Fruit fly (Drosophila melanogaster) whole organism, embryonic: ENCODE measurements around the gene CG14036.

Experiments
- C15 ChIP-seq: fragments of 200-800 bp; sonication (Bioruptor generic); IDR thresholded peaks from 3 replicates; pipeline ENCODE4 v1.3.6; 2022; ENCODE audit warnings: missing biosample characterization, missing genetic modification characterization
- CG10979 ChIP-seq: fragments of 200-800 bp; sonication (Bioruptor generic); optimal IDR thresholded peaks from 2 replicates; lab custom pipeline; 2018; ENCODE audit warnings: missing biosample characterization, mild to moderate bottlenecking, missing genetic modification characterization, moderate library complexity
- CG12219 ChIP-seq: fragments of 200-800 bp; sonication (Bioruptor generic); optimal IDR thresholded peaks from 3 replicates; lab custom pipeline; 2018; ENCODE audit warnings: missing biosample characterization, mild to moderate bottlenecking, missing genetic modification characterization
- CG1647 ChIP-seq: fragments of 200-800 bp; sonication (Bioruptor generic); optimal IDR thresholded peaks from 3 replicates; lab custom pipeline; 2016; ENCODE audit warnings: missing biosample characterization, missing genetic modification characterization
- CG32772 ChIP-seq: fragments of 200-800 bp; sonication (Bioruptor generic); IDR thresholded peaks from 2 replicates; pipeline ENCODE4 v1.3.6; 2022; ENCODE audit warnings: missing biosample characterization, missing genetic modification characterization
- CG34422 ChIP-seq: fragments of 200-800 bp; sonication (Bioruptor generic); IDR thresholded peaks from 3 replicates; pipeline ENCODE4 v1.3.6; 2022; ENCODE audit warnings: missing biosample characterization, missing genetic modification characterization
- CG3995 ChIP-seq: fragments of 200-800 bp; sonication (Bioruptor generic); optimal IDR thresholded peaks from 3 replicates; lab custom pipeline; 2016; ENCODE audit warnings: missing biosample characterization, missing genetic modification characterization
- CG4328 ChIP-seq: fragments of 200-800 bp; sonication (Bioruptor generic); optimal IDR thresholded peaks from 3 replicates; lab custom pipeline; 2017; ENCODE audit warnings: missing biosample characterization, missing genetic modification reagents, missing genetic modification characterization
- CG4617 ChIP-seq: fragments of 200-800 bp; sonication (Bioruptor generic); optimal IDR thresholded peaks from 3 replicates; lab custom pipeline; 2016; ENCODE audit warnings: missing biosample characterization, missing genetic modification characterization, borderline replicate concordance
- CG5245 ChIP-seq: fragments of 200-800 bp; sonication (Bioruptor generic); optimal IDR thresholded peaks from 3 replicates; lab custom pipeline; 2016; ENCODE audit warnings: missing biosample characterization, missing genetic modification characterization
- CG7556 ChIP-seq: fragments of 200-800 bp; sonication (Bioruptor generic); optimal IDR thresholded peaks from 2 replicates; lab custom pipeline; 2017; ENCODE audit warnings: missing biosample characterization, mild to moderate bottlenecking, missing genetic modification characterization
- CG7928 ChIP-seq: fragments of 200-800 bp; sonication (Bioruptor generic); optimal IDR thresholded peaks from 2 replicates; lab custom pipeline; 2017; ENCODE audit warnings: missing biosample characterization, mild to moderate bottlenecking, missing genetic modification characterization
- CG9609 ChIP-seq: fragments of 200-800 bp; sonication (Bioruptor generic); optimal IDR thresholded peaks from 3 replicates; lab custom pipeline; 2016; ENCODE audit warnings: missing biosample characterization, missing genetic modification characterization
- CG9797 ChIP-seq: fragments of 200-800 bp; sonication (Bioruptor generic); optimal IDR thresholded peaks from 3 replicates; lab custom pipeline; 2018; ENCODE audit warnings: missing biosample characterization, mild to moderate bottlenecking, missing genetic modification characterization
- Camta ChIP-seq: fragments of 200-800 bp; sonication (Bioruptor generic); optimal IDR thresholded peaks from 2 replicates; lab custom pipeline; 2016; ENCODE audit warnings: missing biosample characterization, missing genetic modification characterization
- Dfd ChIP-seq, 2 experiments: fragments of >200 bp; optimal IDR thresholded peaks; 2 replicates each; lab custom pipeline; 2017; ENCODE audit warnings: missing biosample characterization in 2 of 2, missing genetic modification characterization in 2 of 2
- Dref ChIP-seq: fragments of 200-800 bp; sonication (Bioruptor generic); IDR thresholded peaks from 2 replicates; pipeline ENCODE4 v1.3.6; 2022; ENCODE audit warnings: missing biosample characterization, missing genetic modification characterization
- E2f1 ChIP-seq: fragments of 200-800 bp; sonication (Bioruptor generic); IDR thresholded peaks from 2 replicates; pipeline ENCODE4 v1.3.6; 2022; ENCODE audit warnings: missing biosample characterization, missing genetic modification characterization
- Fer3 ChIP-seq: fragments of 200-800 bp; sonication (Bioruptor generic); optimal IDR thresholded peaks from 2 replicates; lab custom pipeline; 2018; ENCODE audit warnings: missing biosample characterization, mild to moderate bottlenecking, missing genetic modification characterization, moderate library complexity
- Gug ChIP-seq: fragments of 200-800 bp; sonication (Bioruptor generic); IDR thresholded peaks from 4 replicates; pipeline ENCODE4 v1.3.6; 2022; ENCODE audit warnings: missing biosample characterization, missing genetic modification characterization
- Hey ChIP-seq: fragments of 200-800 bp; sonication (Bioruptor generic); optimal IDR thresholded peaks from 3 replicates; lab custom pipeline; 2018; ENCODE audit warnings: missing biosample characterization, mild to moderate bottlenecking, missing genetic modification characterization
- MTF-1 ChIP-seq: fragments of 200-800 bp; sonication (Bioruptor generic); optimal IDR thresholded peaks from 2 replicates; lab custom pipeline; 2018; ENCODE audit warnings: missing biosample characterization, mild to moderate bottlenecking, missing genetic modification characterization, borderline replicate concordance
- Nf-YA ChIP-seq: fragments of 200-800 bp; sonication (Bioruptor generic); IDR thresholded peaks from 2 replicates; pipeline ENCODE4 v1.3.6; 2022; ENCODE audit warnings: missing biosample characterization, missing genetic modification characterization
- Optix ChIP-seq: fragments of 200-800 bp; sonication (Bioruptor generic); IDR thresholded peaks from 3 replicates; pipeline ENCODE4 v1.3.6; 2022; ENCODE audit warnings: missing biosample characterization, missing genetic modification characterization
- PHDP ChIP-seq: fragments of 200-800 bp; sonication (Bioruptor generic); optimal IDR thresholded peaks from 3 replicates; lab custom pipeline; 2018; ENCODE audit warnings: missing biosample characterization, mild to moderate bottlenecking, missing genetic modification characterization, moderate library complexity
- Ptx1 ChIP-seq: fragments of 200-800 bp; sonication (Bioruptor generic); IDR thresholded peaks from 2 replicates; pipeline ENCODE4 v1.3.6; 2022; ENCODE audit warnings: missing biosample characterization, missing genetic modification characterization
- Ravus ChIP-seq: fragments of 200-800 bp; sonication (Bioruptor generic); IDR thresholded peaks from 2 replicates; pipeline ENCODE4 v1.3.6; 2022; ENCODE audit warnings: missing biosample characterization, missing genetic modification characterization
- Six4 ChIP-seq: fragments of 200-800 bp; sonication (Bioruptor generic); optimal IDR thresholded peaks from 2 replicates; lab custom pipeline; 2016; ENCODE audit warnings: missing biosample characterization, missing genetic modification characterization
- Sox102F ChIP-seq: fragments of 200-800 bp; sonication (Bioruptor generic); optimal IDR thresholded peaks from 2 replicates; lab custom pipeline; 2018; ENCODE audit warnings: missing biosample characterization, mild to moderate bottlenecking, missing genetic modification characterization, moderate library complexity
- Taf1 ChIP-seq: fragments of 200-800 bp; sonication (Bioruptor generic); IDR thresholded peaks from 2 replicates; pipeline ENCODE4 v1.3.6; 2022; ENCODE audit warnings: missing biosample characterization, missing genetic modification characterization
- ara ChIP-seq: fragments of 200-800 bp; sonication (Bioruptor generic); IDR thresholded peaks from 2 replicates; pipeline ENCODE4 v1.3.6; 2022; ENCODE audit warnings: missing biosample characterization, missing genetic modification characterization
- bigmax ChIP-seq: fragments of 200-800 bp; sonication (Bioruptor generic); optimal IDR thresholded peaks from 2 replicates; lab custom pipeline; 2018; ENCODE audit warnings: missing biosample characterization, mild to moderate bottlenecking, missing genetic modification characterization
- bsh ChIP-seq, 2 experiments: fragments of 200-800 bp; sonication (Bioruptor generic); optimal IDR thresholded peaks; 2 replicates each; lab custom pipeline; 2017 to 2018; ENCODE audit warnings: mild to moderate bottlenecking in 2 of 2, missing biosample characterization in 2 of 2, missing genetic modification characterization in 2 of 2, moderate library complexity in 1 of 2
- chn ChIP-seq: fragments of 200-800 bp; sonication (Bioruptor generic); optimal IDR thresholded peaks from 2 replicates; lab custom pipeline; 2016; ENCODE audit warnings: missing biosample characterization, missing genetic modification characterization
- croc ChIP-seq: fragments of 200-800 bp; sonication (Bioruptor generic); conservative IDR thresholded peaks from 3 replicates; pipeline ENCODE4 v1.3.6; 2022; ENCODE audit warnings: missing biosample characterization, missing genetic modification characterization
- crol ChIP-seq: fragments of 200-800 bp; sonication (Bioruptor generic); IDR thresholded peaks from 2 replicates; pipeline ENCODE4 v1.3.6; 2022; ENCODE audit warnings: missing biosample characterization, missing genetic modification characterization
- da ChIP-seq: fragments of 200-800 bp; sonication (Bioruptor generic); optimal IDR thresholded peaks from 2 replicates; lab custom pipeline; 2016; ENCODE audit warnings: missing biosample characterization, missing genetic modification characterization
- dmrt11E ChIP-seq: fragments of 200-800 bp; sonication (Bioruptor generic); optimal IDR thresholded peaks from 3 replicates; lab custom pipeline; 2018; ENCODE audit warnings: missing biosample characterization, mild to moderate bottlenecking, missing genetic modification characterization, moderate library complexity
- dmrt99B ChIP-seq: fragments of 200-800 bp; sonication (Bioruptor generic); optimal IDR thresholded peaks from 2 replicates; lab custom pipeline; 2018; ENCODE audit warnings: missing biosample characterization, mild to moderate bottlenecking, missing genetic modification characterization, moderate library complexity
- dpn ChIP-seq, 2 experiments: fragments of 200-800 bp; sonication (Bioruptor generic); optimal IDR thresholded peaks; 3 replicates each; lab custom pipeline; 2016; ENCODE audit warnings: missing biosample characterization in 2 of 2, missing genetic modification characterization in 2 of 2
- esg ChIP-seq: fragments of 200-800 bp; sonication (Bioruptor generic); conservative IDR thresholded peaks from 2 replicates; pipeline ENCODE4 v1.3.6; 2022; ENCODE audit warnings: missing biosample characterization, missing genetic modification characterization
- gcm ChIP-seq: fragments of 200-800 bp; sonication (Bioruptor generic); optimal IDR thresholded peaks from 2 replicates; lab custom pipeline; 2019; ENCODE audit warnings: missing biosample characterization, mild to moderate bottlenecking, missing genetic modification characterization, moderate library complexity
- lab ChIP-seq: fragments of 200-800 bp; sonication (Bioruptor generic); optimal IDR thresholded peaks from 3 replicates; lab custom pipeline; 2017; ENCODE audit warnings: missing biosample characterization, missing genetic modification characterization, mild to moderate bottlenecking, moderate library complexity, missing genetic modification reagents
- luna ChIP-seq: fragments of 200-800 bp; sonication (Bioruptor generic); optimal IDR thresholded peaks from 2 replicates; lab custom pipeline; 2016; ENCODE audit warnings: missing biosample characterization, missing genetic modification characterization
- otp ChIP-seq: fragments of 200-800 bp; sonication (Bioruptor generic); IDR thresholded peaks from 3 replicates; pipeline ENCODE4, ENCODE4 v1.3.6; 2022; ENCODE audit warnings: missing biosample characterization, missing genetic modification characterization
- pros ChIP-seq: fragments of 200-800 bp; sonication (Bioruptor generic); optimal IDR thresholded peaks from 3 replicates; lab custom pipeline; 2019; ENCODE audit warnings: missing biosample characterization, mild to moderate bottlenecking, missing genetic modification characterization, moderate library complexity
- pum ChIP-seq: fragments of 200-800 bp; sonication (Bioruptor generic); optimal IDR thresholded peaks from 2 replicates; lab custom pipeline; 2016; ENCODE audit warnings: missing biosample characterization, missing genetic modification characterization
- sens ChIP-seq: fragments of 200-800 bp; sonication (Bioruptor generic); peaks from one replicate; lab custom pipeline; 2016; ENCODE audit warnings: missing biosample characterization, missing genetic modification characterization
- sisA ChIP-seq: fragments of 200-800 bp; sonication (Bioruptor generic); IDR thresholded peaks from 2 replicates; pipeline ENCODE4 v1.3.6; 2022; ENCODE audit warnings: missing biosample characterization, missing genetic modification characterization
- tio ChIP-seq: fragments of 200-800 bp; sonication (Bioruptor generic); optimal IDR thresholded peaks from 2 replicates; lab custom pipeline; 2017; ENCODE audit warnings: missing biosample characterization, missing genetic modification characterization, inconsistent platforms
- tll ChIP-seq, 2 experiments: fragments of 200-800 bp in 1 of 2; fragments of >200 bp in 1 of 2; sonication (Bioruptor generic) in 1 of 2; optimal IDR thresholded peaks; 2 replicates each; lab custom pipeline; 2017 to 2019; ENCODE audit warnings: missing biosample characterization in 2 of 2, missing genetic modification characterization in 2 of 2, mild to moderate bottlenecking in 1 of 2, moderate library complexity in 1 of 2
- z ChIP-seq: fragments of 200-800 bp; sonication (Bioruptor generic); IDR thresholded peaks from 3 replicates; pipeline ENCODE4 v1.3.6; 2022; ENCODE audit warnings: missing biosample characterization, missing genetic modification characterization

CG14036 gene

dm6 chr2L:5085561-5085960 is 30.7 kb upstream of the CG14036 start (continued):
- TF ChIP-seq Sox102F (peak; percentile 9), CG7556 (GFP tag; lab: Kevin White, UChicago) (no peak), luna (GFP tag; lab: Kevin White, UChicago) (no peak), otp (GFP tag; lab: Robert Waterston, UW) (0 out of 3 replicates have a peak, but pooled peaks have one; percentile 18), Fer3 (tag; lab: Kevin White, UChicago) (no peak), bigmax (GFP tag; lab: Kevin White, UChicago) (no peak), CG5245 (GFP tag; lab: Kevin White, UChicago) (no peak), Hey (tag; lab: Kevin White, UChicago) (no peak), esg (no peak), pum (GFP tag; lab: Kevin White, UChicago) (no peak), CG1647 (GFP tag; lab: Kevin White, UChicago) (no peak), dmrt99B (peak; percentile 12), tll (GFP tag; optimal IDR thresholded peaks at IDR 0.05; lab: Kevin White, UChicago) (no peak), Dref (no peak), PHDP (tag; lab: Kevin White, UChicago) (no peak), Camta (no peak), crol (no peak), MTF-1 (GFP tag; lab: Kevin White, UChicago) (no peak), CG10979 (tag; lab: Kevin White, UChicago) (no peak), Gug (GFP tag; lab: Robert Waterston, UW) (no peak), da (GFP tag; lab: Kevin White, UChicago) (no peak), Six4 (GFP tag; lab: Kevin White, UChicago) (no peak), Optix (GFP tag; lab: Robert Waterston, UW) (no peak), pros (GFP tag; lab: Kevin White, UChicago) (no peak), CG4617 (no peak), CG12219 (GFP tag; lab: Kevin White, UChicago) (no peak), croc (GFP tag; lab: Robert Waterston, UW) (no peak), dmrt11E (tag; lab: Kevin White, UChicago) (no peak), CG3995 (GFP tag; lab: Kevin White, UChicago) (no peak), bsh (GFP tag; optimal IDR thresholded peaks at IDR 0.05; lab: Kevin White, UChicago) (peak in 1 of 2 experiments; percentile 4), lab (GFP tag; lab: Kevin White, UChicago) (peak; percentile 37), CG9609 (GFP tag; lab: Kevin White, UChicago) (no peak), Dfd (GFP tag; optimal IDR thresholded peaks at IDR 0.05; lab: Kevin White, UChicago) (no peak), CG32772 (GFP tag; lab: Robert Waterston, UW) (no peak), tio (GFP tag; lab: Kevin White, UChicago) (no peak), Ptx1 (GFP tag; lab: Robert Waterston, UW) (0 out of 2 replicates have a peak, but pooled peaks have one; percentile 11), C15 (no peak), CG9797 (GFP tag; lab: Kevin White, UChicago) (no peak), CG7928 (no peak), CG4328 (GFP tag; lab: Kevin White, UChicago) (no peak), chn (GFP tag; lab: Kevin White, UChicago) (no peak), sens (GFP tag; lab: Kevin White, UChicago) (peak; percentile 55), ara (GFP tag; lab: Robert Waterston, UW) (no peak), Ravus (GFP tag; lab: Robert Waterston, UW) (no peak), z (GFP tag; lab: Robert Waterston, UW) (no peak), dpn (GFP tag; optimal IDR thresholded peaks at IDR 0.05; lab: Kevin White, UChicago) (peak in 1 of 2 experiments; percentile 5), Nf-YA (GFP tag; lab: Robert Waterston, UW) (no peak), Taf1 (no peak), CG34422 (GFP tag; lab: Robert Waterston, UW) (no peak), gcm (GFP tag; lab: Kevin White, UChicago) (no peak), sisA (GFP tag; lab: Robert Waterston, UW) (peak; percentile 23; the same call in 1 of the 2 replicates), E2f1 (GFP tag; lab: Robert Waterston, UW) (no peak)
